Fruit fly (Drosophila melanogaster) whole organism, prepupa: ENCODE results near the gene Larp7.

Source experiments
- CG10631 ChIP-seq: fragments of 200-800 bp; sonication (Bioruptor generic); optimal IDR thresholded peaks from 2 replicates; lab custom pipeline; 2016; ENCODE audit warnings: missing biosample characterization, missing genetic modification characterization
- CG10669 ChIP-seq: fragments of 200-800 bp; sonication (Bioruptor generic); optimal IDR thresholded peaks from 3 replicates; lab custom pipeline; 2018; ENCODE audit warnings: missing biosample characterization, mild to moderate bottlenecking, missing genetic modification characterization, moderate library complexity
- CG11762 ChIP-seq: fragments of 200-800 bp; sonication (Bioruptor generic); optimal IDR thresholded peaks from 3 replicates; lab custom pipeline; 2016; ENCODE audit warnings: missing biosample characterization, missing genetic modification characterization; ENCODE audit not compliant: insufficient read depth
- CG11902 ChIP-seq: fragments of 200-800 bp; sonication (Bioruptor generic); optimal IDR thresholded peaks from 3 replicates; lab custom pipeline; 2016; ENCODE audit warnings: missing biosample characterization, missing genetic modification characterization
- CG15336 ChIP-seq: fragments of 200-800 bp; sonication (Bioruptor generic); IDR thresholded peaks from 2 replicates; pipeline ENCODE4 v1.3.6; 2022; ENCODE audit warnings: missing biosample characterization, missing genetic modification characterization
- CG1621 ChIP-seq: fragments of 200-800 bp; sonication (Bioruptor generic); optimal IDR thresholded peaks from 3 replicates; lab custom pipeline; 2018; ENCODE audit warnings: missing biosample characterization, mild to moderate bottlenecking, missing genetic modification characterization
- CG16779 ChIP-seq: fragments of 200-800 bp; sonication (Bioruptor generic); optimal IDR thresholded peaks from 3 replicates; lab custom pipeline; 2017; ENCODE audit warnings: missing biosample characterization, mild to moderate bottlenecking, missing genetic modification characterization
- CG31627 ChIP-seq: fragments of 200-800 bp; sonication (Bioruptor generic); optimal IDR thresholded peaks from 3 replicates; lab custom pipeline; 2016; ENCODE audit warnings: missing biosample characterization, missing genetic modification characterization
- CG32006 ChIP-seq: fragments of 200-800 bp; sonication (Bioruptor generic); optimal IDR thresholded peaks from 3 replicates; lab custom pipeline; 2017; ENCODE audit warnings: missing biosample characterization, mild to moderate bottlenecking, missing genetic modification characterization
- CG3919 ChIP-seq: fragments of 200-800 bp; sonication (Bioruptor generic); optimal IDR thresholded peaks from 3 replicates; lab custom pipeline; 2016; ENCODE audit warnings: missing biosample characterization, missing genetic modification characterization
- CG4318 ChIP-seq: fragments of 200-800 bp; sonication (Bioruptor generic); optimal IDR thresholded peaks from 3 replicates; lab custom pipeline; 2017; ENCODE audit warnings: missing biosample characterization, mild to moderate bottlenecking, missing genetic modification characterization
- CG6163 ChIP-seq: fragments of 200-800 bp; sonication (Bioruptor generic); IDR thresholded peaks from 3 replicates; pipeline ENCODE4 v1.3.6; 2022; ENCODE audit warnings: missing biosample characterization, missing genetic modification characterization
- CG6276 ChIP-seq: fragments of 200-800 bp; sonication (Bioruptor generic); optimal IDR thresholded peaks from 2 replicates; lab custom pipeline; 2017; ENCODE audit warnings: missing biosample characterization, mild to moderate bottlenecking, missing genetic modification characterization
- CG6808 ChIP-seq: fragments of 200-800 bp; sonication (Bioruptor generic); optimal IDR thresholded peaks from 3 replicates; lab custom pipeline; 2017; ENCODE audit warnings: missing biosample characterization, missing genetic modification characterization, mild to moderate bottlenecking, moderate library complexity, missing genetic modification reagents
- CG6854 ChIP-seq: fragments of 200-800 bp; sonication (Bioruptor generic); optimal IDR thresholded peaks from 2 replicates; lab custom pipeline; 2017; ENCODE audit warnings: missing biosample characterization, mild to moderate bottlenecking, missing genetic modification characterization
- CG8119 ChIP-seq: fragments of 200-800 bp; sonication (Bioruptor generic); IDR thresholded peaks from 3 replicates; pipeline ENCODE4 v1.3.6; 2022; ENCODE audit warnings: missing biosample characterization, missing genetic modification characterization
- CG8319 ChIP-seq: fragments of 200-800 bp; sonication (Bioruptor generic); optimal IDR thresholded peaks from 3 replicates; lab custom pipeline; 2016; ENCODE audit warnings: missing biosample characterization, missing genetic modification characterization
- CG8632 ChIP-seq: fragments of 200-800 bp; sonication (Bioruptor generic); optimal IDR thresholded peaks from 3 replicates; lab custom pipeline; 2016; ENCODE audit warnings: missing biosample characterization, missing genetic modification characterization
- Eip78C ChIP-seq: fragments of 200-800 bp; sonication (Bioruptor generic); peaks from one replicate; lab custom pipeline; 2016; ENCODE audit warnings: missing biosample characterization, missing genetic modification characterization
- Eip93F ChIP-seq: fragments of 200-800 bp; sonication (Bioruptor generic); optimal IDR thresholded peaks from 2 replicates; lab custom pipeline; 2016; ENCODE audit warnings: missing biosample characterization, mild to moderate bottlenecking, missing genetic modification characterization
- Ets21C ChIP-seq: fragments of 200-800 bp; sonication (Bioruptor generic); optimal IDR thresholded peaks from 3 replicates; lab custom pipeline; 2016; ENCODE audit warnings: missing biosample characterization, missing genetic modification characterization
- Gug ChIP-seq: fragments of 200-800 bp; sonication (Bioruptor generic); IDR thresholded peaks from 2 replicates; pipeline ENCODE4 v1.3.6; 2022; ENCODE audit warnings: missing biosample characterization, missing genetic modification characterization
- Hr38 ChIP-seq: sonication (Bioruptor generic); optimal IDR thresholded peaks from 2 replicates; lab custom pipeline; 2016; ENCODE audit warnings: missing biosample characterization, missing genetic modification characterization
- Hr4 ChIP-seq: fragments of 200-800 bp; sonication (Bioruptor generic); optimal IDR thresholded peaks from 3 replicates; lab custom pipeline; 2016; ENCODE audit warnings: missing biosample characterization, missing genetic modification characterization
- Lpt ChIP-seq: fragments of 200-800 bp; sonication (Bioruptor generic); optimal IDR thresholded peaks from 3 replicates; lab custom pipeline; 2016; ENCODE audit warnings: missing biosample characterization, missing genetic modification characterization
- Met ChIP-seq: fragments of 200-800 bp; sonication (Bioruptor generic); optimal IDR thresholded peaks from 3 replicates; lab custom pipeline; 2016; ENCODE audit warnings: missing biosample characterization, missing genetic modification characterization
- OdsH ChIP-seq: fragments of 200-800 bp; sonication (Bioruptor generic); optimal IDR thresholded peaks from 3 replicates; lab custom pipeline; 2016; ENCODE audit warnings: missing biosample characterization, missing genetic modification characterization
- Smox ChIP-seq: fragments of 200-800 bp; sonication (Bioruptor generic); optimal IDR thresholded peaks from 3 replicates; lab custom pipeline; 2016; ENCODE audit warnings: missing biosample characterization, missing genetic modification characterization
- Sox102F ChIP-seq: fragments of 200-800 bp; sonication (Bioruptor generic); optimal IDR thresholded peaks from 2 replicates; lab custom pipeline; 2016; ENCODE audit warnings: missing biosample characterization, mild to moderate bottlenecking, missing genetic modification characterization
- Sox14 ChIP-seq: fragments of 200-800 bp; sonication (Bioruptor generic); optimal IDR thresholded peaks from 3 replicates; lab custom pipeline; 2016; ENCODE audit warnings: missing biosample characterization, missing genetic modification characterization
- Sox15 ChIP-seq: fragments of 200-800 bp; sonication (Bioruptor generic); optimal IDR thresholded peaks from 3 replicates; lab custom pipeline; 2016; ENCODE audit warnings: missing biosample characterization, missing genetic modification characterization
- achi ChIP-seq: fragments of 200-800 bp; sonication (Bioruptor generic); optimal IDR thresholded peaks from 3 replicates; lab custom pipeline; 2016; ENCODE audit warnings: missing biosample characterization, missing genetic modification characterization
- cyc ChIP-seq: fragments of 200-800 bp; sonication (Bioruptor generic); optimal IDR thresholded peaks from 3 replicates; lab custom pipeline; 2016; ENCODE audit warnings: missing biosample characterization, missing genetic modification characterization
- dac ChIP-seq: fragments of 200-800 bp; sonication (Bioruptor generic); optimal IDR thresholded peaks from 2 replicates; lab custom pipeline; 2017; ENCODE audit warnings: missing biosample characterization, mild to moderate bottlenecking, missing genetic modification characterization
- dsx ChIP-seq: fragments of 200-800 bp; optimal IDR thresholded peaks from 3 replicates; lab custom pipeline; 2019; ENCODE audit warnings: missing biosample characterization, mild to moderate bottlenecking, missing genetic modification characterization, moderate library complexity; ENCODE audit not compliant: poor library complexity, severe bottlenecking
- fd59A ChIP-seq: fragments of 200-800 bp; sonication (Bioruptor generic); optimal IDR thresholded peaks from 2 replicates; lab custom pipeline; 2017; ENCODE audit warnings: missing biosample characterization, mild to moderate bottlenecking, missing genetic modification characterization, missing genetic modification reagents
- fd85E ChIP-seq: fragments of 200-800 bp; sonication (Bioruptor generic); optimal IDR thresholded peaks from 3 replicates; lab custom pipeline; 2016; ENCODE audit warnings: missing biosample characterization, missing genetic modification characterization
- fkh ChIP-seq: fragments of 200-800 bp; sonication (Bioruptor generic); optimal IDR thresholded peaks from 3 replicates; lab custom pipeline; 2017; ENCODE audit warnings: missing biosample characterization, mild to moderate bottlenecking, missing genetic modification characterization, moderate library complexity
- lz ChIP-seq: fragments of 200-800 bp; sonication (Bioruptor generic); optimal IDR thresholded peaks from 3 replicates; lab custom pipeline; 2016; ENCODE audit warnings: missing biosample characterization, missing genetic modification characterization
- net ChIP-seq: fragments of 200-800 bp; sonication (Bioruptor generic); optimal IDR thresholded peaks from 3 replicates; lab custom pipeline; 2016; ENCODE audit warnings: missing biosample characterization, missing genetic modification characterization
- pdm3 ChIP-seq: fragments of 200-800 bp; sonication (Bioruptor generic); optimal IDR thresholded peaks from 3 replicates; lab custom pipeline; 2016; ENCODE audit warnings: missing biosample characterization, missing genetic modification characterization
- spab ChIP-seq: fragments of 200-800 bp; sonication (Bioruptor generic); optimal IDR thresholded peaks from 2 replicates; lab custom pipeline; 2017; ENCODE audit warnings: missing biosample characterization, mild to moderate bottlenecking, missing genetic modification characterization, missing genetic modification reagents
- ss ChIP-seq, 2 experiments: fragments of 200-800 bp; sonication (Bioruptor generic); optimal IDR thresholded peaks; 2 replicates in 1 of 2; 3 replicates in 1 of 2; lab custom pipeline; 2017 to 2018; ENCODE audit warnings: mild to moderate bottlenecking in 2 of 2, missing biosample characterization in 2 of 2, missing genetic modification characterization in 2 of 2, moderate library complexity in 1 of 2
- svp ChIP-seq: fragments of 200-800 bp; sonication (Bioruptor generic); peaks from one replicate; lab custom pipeline; 2016; ENCODE audit warnings: missing biosample characterization, missing genetic modification characterization
- topi ChIP-seq: fragments of 200-800 bp; sonication (Bioruptor generic); optimal IDR thresholded peaks from 3 replicates; lab custom pipeline; 2016; ENCODE audit warnings: missing biosample characterization, missing genetic modification characterization
- vri ChIP-seq: fragments of 200-800 bp; sonication (Bioruptor generic); optimal IDR thresholded peaks from 3 replicates; lab custom pipeline; 2016; ENCODE audit warnings: missing biosample characterization, mild to moderate bottlenecking, missing genetic modification characterization

Larp7 gene

DNA sequence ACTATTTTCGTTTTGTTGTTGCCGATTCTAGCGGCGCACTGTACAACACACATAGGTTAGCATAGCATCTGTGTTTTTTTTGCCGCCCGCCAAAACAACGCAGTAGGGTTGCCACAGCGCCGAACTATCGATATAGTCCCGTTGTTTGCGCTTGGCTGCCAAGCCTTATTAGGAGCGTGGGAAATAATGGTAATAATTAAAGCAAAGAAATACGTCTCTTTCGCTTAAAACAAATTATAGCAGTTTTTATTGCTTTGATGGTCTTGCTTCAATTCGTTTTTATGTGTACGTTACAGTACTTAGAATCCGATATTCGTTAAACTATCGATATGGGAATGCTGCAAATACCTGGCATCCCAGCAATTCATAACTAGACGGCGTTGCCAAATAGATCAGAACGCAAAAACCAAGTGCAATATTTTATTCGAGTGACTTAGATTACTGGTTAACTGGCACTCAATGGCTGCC lies at the start of gene Larp7, which contains the start of gene mxc (continued):
- TF ChIP-seq fd85E (GFP tag; lab: Kevin White, UChicago) (no peak), spab (no peak), CG10669 (GFP tag; lab: Kevin White, UChicago) (no peak), Smox (GFP tag; lab: Kevin White, UChicago) (no peak), pdm3 (GFP tag; lab: Kevin White, UChicago) (no peak), Ets21C (GFP tag; lab: Kevin White, UChicago) (no peak), achi (GFP tag; lab: Kevin White, UChicago) (no peak)

dm6 chrX:9195311-9195710 lies 48.3 kb upstream of the Larp7 start:
- no peak for TF ChIP-seq fd85E (GFP tag; lab: Kevin White, UChicago)
- no peak for TF ChIP-seq CG15336 (GFP tag; lab: Robert Waterston, UW)
- no peak for TF ChIP-seq net
- TF ChIP-seq CG6163: no peak
- TF ChIP-seq CG10631: no peak
- TF ChIP-seq CG8632 (GFP tag; lab: Kevin White, UChicago): no peak
- TF ChIP-seq ss (GFP tag; optimal IDR thresholded peaks at IDR 0.05; lab: Kevin White, UChicago): no peak
- TF ChIP-seq Hr4 (GFP tag; lab: Kevin White, UChicago): no peak
- TF ChIP-seq Lpt (GFP tag; lab: Kevin White, UChicago): no peak
- TF ChIP-seq dac (GFP tag; lab: Kevin White, UChicago): no peak

- TF ChIP-seq Hr38 (no peak), cyc (GFP tag; lab: Kevin White, UChicago) (peak; percentile 62), spab (no peak), CG6808 (GFP tag; lab: Kevin White, UChicago) (no peak), CG8119 (GFP tag; lab: Robert Waterston, UW) (peak; percentile 67), CG8632 (GFP tag; lab: Kevin White, UChicago) (peak; percentile 69), Gug (GFP tag; lab: Robert Waterston, UW) (peak; percentile 75), CG6276 (no peak), Smox (GFP tag; lab: Kevin White, UChicago) (peak; percentile 70), CG3919 (peak; percentile 71), OdsH (GFP tag; lab: Kevin White, UChicago) (peak; percentile 74), net (peak; percentile 52), Lpt (GFP tag; lab: Kevin White, UChicago) (peak; percentile 66), Eip78C (GFP tag; lab: Kevin White, UChicago) (peak; percentile 87), dsx (GFP tag; lab: Kevin White, UChicago) (no peak), CG16779 (tag; lab: Kevin White, UChicago) (no peak), CG10669 (GFP tag; lab: Kevin White, UChicago) (peak; percentile 47), Hr4 (GFP tag; lab: Kevin White, UChicago) (peak; percentile 65), CG15336 (GFP tag; lab: Robert Waterston, UW) (peak; percentile 72), CG1621 (peak; percentile 18), fkh (peak; percentile 50), Sox15 (GFP tag; lab: Kevin White, UChicago) (peak; percentile 19), CG10631 (peak; percentile 83), CG31627 (peak; percentile 53), CG4318 (no peak), CG11902 (peak; percentile 42), fd59A (no peak), topi (GFP tag; lab: Kevin White, UChicago) (peak; percentile 69), fd85E (GFP tag; lab: Kevin White, UChicago) (no peak), Sox14 (GFP tag; lab: Kevin White, UChicago) (peak; percentile 41), pdm3 (GFP tag; lab: Kevin White, UChicago) (peak; percentile 79), lz (GFP tag; lab: Kevin White, UChicago) (peak; percentile 71), CG32006 (GFP tag; lab: Kevin White, UChicago) (peak; percentile 62), Sox102F (peak; percentile 74), CG8319 (GFP tag; lab: Kevin White, UChicago) (peak; percentile 45), CG6854 (GFP tag; lab: Kevin White, UChicago) (no peak), Met (GFP tag; lab: Kevin White, UChicago) (peak; percentile 74), vri (peak; percentile 45), Eip93F (GFP tag; lab: Kevin White, UChicago) (peak; percentile 45), CG11762 (GFP tag; lab: Kevin White, UChicago) (peak; percentile 5), svp (GFP tag; lab: Kevin White, UChicago) (no peak), ss (GFP tag; optimal IDR thresholded peaks at IDR 0.05; lab: Kevin White, UChicago) (no peak)
Measured at dm6 chrX:9196362-9196761, 47.3 kb upstream of the Larp7 start, which contains the start of gene CG12118. CG12118 (minus strand) TSS chrX:9196414.
